Worm (Caenorhabditis elegans) whole organism, L3 larva: ENCODE results near the gene F42G2.2.

Source experiments
- ZK546.5 ChIP-seq: sonication (generic microtip); optimal IDR thresholded peaks from 2 replicates; lab custom pipeline; 2017; ENCODE audit warnings: missing biosample characterization, missing genetic modification characterization
- aly-2 ChIP-seq: fragments of 150-350 bp; optimal IDR thresholded peaks from 2 replicates; lab custom pipeline; 2014; ENCODE audit warnings: missing biosample characterization, missing genetic modification characterization
- ceh-28 ChIP-seq: fragments of 150-350 bp; optimal IDR thresholded peaks from 2 replicates; lab custom pipeline; 2014; ENCODE audit warnings: missing biosample characterization, missing genetic modification reagents, missing genetic modification characterization
- ceh-82 ChIP-seq: fragments of 150-350 bp; optimal IDR thresholded peaks from 2 replicates; lab custom pipeline; 2014; ENCODE audit warnings: missing biosample characterization, missing genetic modification characterization
- ceh-9 ChIP-seq: sonication (generic microtip); optimal IDR thresholded peaks from 2 replicates; lab custom pipeline; 2018; ENCODE audit warnings: missing biosample characterization, missing genetic modification characterization
- elt-1 ChIP-seq: fragments of 150-350 bp; optimal IDR thresholded peaks from 2 replicates; lab custom pipeline; 2014; ENCODE audit warnings: missing biosample characterization, missing genetic modification characterization
- elt-2 ChIP-seq: sonication (generic microtip); optimal IDR thresholded peaks from 2 replicates; lab custom pipeline; 2016; ENCODE audit warnings: missing genetic modification reagents, mild to moderate bottlenecking, missing genetic modification characterization, missing compliant biosample characterization
- elt-3 ChIP-seq, 3 experiments: fragments of 150-350 bp in 1 of 3; sonication (generic microtip) in 2 of 3; optimal IDR thresholded peaks; 2 replicates in 2 of 3; 4 replicates in 1 of 3; lab custom pipeline; 2014 to 2017; ENCODE audit warnings: missing biosample characterization in 3 of 3, missing genetic modification characterization in 3 of 3
- eor-1 ChIP-seq, 2 experiments: fragments of 150-350 bp; optimal IDR thresholded peaks; 2 replicates each; lab custom pipeline; 2014 to 2018; ENCODE audit warnings: missing biosample characterization in 2 of 2, missing genetic modification characterization in 2 of 2
- fkh-10 ChIP-seq: sonication (generic microtip); optimal IDR thresholded peaks from 2 replicates; lab custom pipeline; 2017; ENCODE audit warnings: missing biosample characterization, missing genetic modification reagents, missing genetic modification characterization
- fkh-2 ChIP-seq: fragments of 150-350 bp; optimal IDR thresholded peaks from 2 replicates; lab custom pipeline; 2014; ENCODE audit warnings: missing biosample characterization, missing genetic modification reagents, missing genetic modification characterization
- hmg-11 ChIP-seq: sonication (generic microtip); optimal IDR thresholded peaks from 2 replicates; lab custom pipeline; 2016; ENCODE audit warnings: missing genetic modification characterization, missing compliant biosample characterization
- lin-15B ChIP-seq: fragments of 150-350 bp; optimal IDR thresholded peaks from 2 replicates; lab custom pipeline; 2014; ENCODE audit warnings: missing biosample characterization, missing genetic modification characterization
- lin-39 ChIP-seq: fragments of 150-350 bp; optimal IDR thresholded peaks from 2 replicates; lab custom pipeline; 2018; ENCODE audit warnings: missing biosample characterization, missing genetic modification reagents, missing genetic modification characterization
- lsy-12 ChIP-seq: sonication (generic microtip); optimal IDR thresholded peaks from 2 replicates; lab custom pipeline; 2016; ENCODE audit warnings: mild to moderate bottlenecking, missing genetic modification characterization, missing compliant biosample characterization
- mdl-1 ChIP-seq: fragments of 150-350 bp; optimal IDR thresholded peaks from 2 replicates; lab custom pipeline; 2014; ENCODE audit warnings: missing biosample characterization, missing genetic modification characterization
- nfya-1 ChIP-seq: sonication (generic microtip); optimal IDR thresholded peaks from 2 replicates; lab custom pipeline; 2017; ENCODE audit warnings: missing genetic modification characterization, mild to moderate bottlenecking, missing compliant biosample characterization, antibody characterized with exemption, moderate library complexity; ENCODE audit not compliant: insufficient read depth
- nhr-12 ChIP-seq: fragments of 150-350 bp; optimal IDR thresholded peaks from 2 replicates; lab custom pipeline; 2014; ENCODE audit warnings: missing biosample characterization, missing genetic modification characterization
- nhr-23 ChIP-seq: fragments of 150-350 bp; optimal IDR thresholded peaks from 2 replicates; lab custom pipeline; 2014; ENCODE audit warnings: missing biosample characterization, missing genetic modification reagents, missing genetic modification characterization
- nhr-237 ChIP-seq: fragments of 150-350 bp; optimal IDR thresholded peaks from 2 replicates; lab custom pipeline; 2014; ENCODE audit warnings: missing biosample characterization, missing genetic modification characterization
- nhr-25 ChIP-seq: sonication (generic microtip); optimal IDR thresholded peaks from 2 replicates; lab custom pipeline; 2017; ENCODE audit warnings: missing biosample characterization, missing genetic modification characterization
- nhr-43 ChIP-seq: sonication (generic microtip); optimal IDR thresholded peaks from 2 replicates; lab custom pipeline; 2016; ENCODE audit warnings: mild to moderate bottlenecking, missing genetic modification characterization, missing compliant biosample characterization; ENCODE audit not compliant: poor library complexity, severe bottlenecking
- nhr-76 ChIP-seq: fragments of 150-350 bp; sonication (generic microtip); optimal IDR thresholded peaks from 5 replicates; lab custom pipeline; 2014; ENCODE audit warnings: missing biosample characterization, missing genetic modification characterization
- nhr-77 ChIP-seq: fragments of 150-350 bp; optimal IDR thresholded peaks from 2 replicates; lab custom pipeline; 2014; ENCODE audit warnings: missing biosample characterization, missing genetic modification characterization
- pha-4 ChIP-seq: fragments of 150-350 bp; optimal IDR thresholded peaks from 2 replicates; lab custom pipeline; 2014; ENCODE audit warnings: missing biosample characterization, missing genetic modification reagents, missing genetic modification characterization
- skn-1 ChIP-seq: fragments of 150-350 bp; optimal IDR thresholded peaks from 2 replicates; lab custom pipeline; 2014; ENCODE audit warnings: missing biosample characterization, missing genetic modification characterization
- snpc-4 ChIP-seq: fragments of 150-350 bp; optimal IDR thresholded peaks from 2 replicates; lab custom pipeline; 2014; ENCODE audit warnings: missing biosample characterization, missing genetic modification characterization
- tbx-2 ChIP-seq: sonication (generic microtip); optimal IDR thresholded peaks from 2 replicates; lab custom pipeline; 2016; ENCODE audit warnings: mild to moderate bottlenecking, missing genetic modification characterization, missing compliant biosample characterization
- unc-39 ChIP-seq: sonication (generic microtip); optimal IDR thresholded peaks from 4 replicates; lab custom pipeline; 2017; ENCODE audit warnings: missing biosample characterization, missing genetic modification characterization
- unc-62 ChIP-seq: fragments of 150-350 bp; sonication (generic microtip); optimal IDR thresholded peaks from 4 replicates; lab custom pipeline; 2014; ENCODE audit warnings: missing biosample characterization, missing genetic modification reagents, missing genetic modification characterization
- ztf-4 ChIP-seq: fragments of 150-350 bp; optimal IDR thresholded peaks from 2 replicates; lab custom pipeline; 2014; ENCODE audit warnings: missing biosample characterization, missing genetic modification characterization

F42G2.2 gene

DNA sequence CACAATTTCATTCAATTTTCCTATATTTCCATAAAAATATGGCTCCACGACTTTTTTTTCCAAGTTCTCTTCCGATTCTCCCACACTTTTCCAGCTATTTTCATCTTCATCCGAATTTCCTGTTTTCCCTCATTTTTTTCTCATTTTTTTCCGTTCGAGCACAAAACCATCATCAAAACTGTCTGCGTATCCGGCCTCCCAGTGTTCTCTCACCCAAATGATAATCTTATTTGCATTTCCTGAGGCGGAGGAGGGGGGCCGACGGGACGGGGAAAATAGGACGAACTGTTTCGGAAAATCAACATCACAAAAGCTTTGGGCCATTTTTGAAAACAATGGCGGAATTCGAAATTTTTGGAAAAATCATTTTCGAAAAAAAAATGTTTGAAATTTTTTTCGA lies 18.3 kb downstream of the F42G2.2 start:
- TF ChIP-seq lin-15B: no peak
- TF ChIP-seq nhr-237 (tag; lab: Kevin White, UChicago): no peak
- no peak for TF ChIP-seq ceh-82 (tag; lab: Kevin White, UChicago)
- TF ChIP-seq nhr-23 (tag; lab: Kevin White, UChicago): no peak
- TF ChIP-seq unc-62 (GFP tag; lab: Kevin White, UChicago): no peak

DNA sequence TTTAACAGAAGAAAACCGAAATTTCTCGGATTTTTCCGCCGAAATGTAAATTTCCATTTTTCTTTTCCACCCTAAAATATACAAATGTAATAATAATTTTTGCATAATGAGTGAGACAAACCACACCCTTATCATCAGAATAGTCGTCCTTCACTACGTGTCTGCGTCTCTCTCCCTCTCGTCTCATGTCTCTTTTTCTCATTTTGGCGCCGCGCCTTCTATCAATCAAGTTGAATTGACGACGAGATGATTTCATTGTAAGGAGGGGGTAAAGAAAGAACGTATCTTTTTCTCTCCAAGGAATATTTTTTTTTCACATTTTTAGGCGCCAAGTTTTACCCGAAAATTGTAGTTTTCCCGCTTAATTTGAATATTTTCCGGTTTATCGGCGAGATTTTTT lies 20.2 kb downstream of the F42G2.2 start:
- TF ChIP-seq nhr-237 (tag; lab: Kevin White, UChicago): no peak
- peak; percentile 29 for TF ChIP-seq nhr-23 (tag; lab: Kevin White, UChicago)
- TF ChIP-seq nhr-25 (tag; lab: Kevin White, UChicago): peak; percentile 48
- no peak for TF ChIP-seq eor-1 (tag; optimal IDR thresholded peaks at IDR 0.05; lab: Kevin White, UChicago)
- no peak for TF ChIP-seq nhr-76 (tag; lab: Kevin White, UChicago)
- peak; percentile 53 for TF ChIP-seq elt-2

DNA sequence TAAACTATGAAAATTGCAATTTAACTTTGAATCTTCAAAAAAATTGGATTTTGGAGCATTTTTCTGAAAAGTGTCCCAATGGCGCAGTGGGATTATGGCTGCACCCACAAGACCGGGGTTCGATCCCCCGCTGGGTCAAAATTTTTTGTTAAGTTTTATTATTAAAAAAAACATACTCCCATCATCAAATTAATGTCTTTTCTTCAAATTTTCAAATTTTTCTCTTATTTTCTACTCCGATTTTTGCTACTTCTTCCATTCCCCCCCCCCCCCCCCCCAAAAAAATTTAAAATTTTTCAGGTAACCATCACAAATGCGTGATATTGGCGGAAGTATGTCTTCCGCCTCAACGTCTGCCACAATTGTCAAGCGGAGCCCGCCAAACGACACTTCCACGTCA lies 21.0 kb downstream of the F42G2.2 start, which contains the start of gene vab-19:
Gene vab-19, plus strand, starts transcription at position 301 of the 400 bp plus-strand sequence.
- no peak for TF ChIP-seq fkh-2 (tag; lab: Kevin White, UChicago)
- no peak for TF ChIP-seq unc-39 (tag; lab: Kevin White, UChicago)
- TF ChIP-seq hmg-11 (tag; lab: Kevin White, UChicago): no peak
- no peak for TF ChIP-seq ztf-4 (tag; lab: Kevin White, UChicago)
- TF ChIP-seq fkh-10 (GFP tag; lab: Kevin White, UChicago): no peak
- no peak for TF ChIP-seq skn-1 (tag; lab: Kevin White, UChicago)
- TF ChIP-seq elt-1 (tag; lab: Kevin White, UChicago): no peak
- TF ChIP-seq aly-2 (tag; lab: Kevin White, UChicago): no peak
- no peak for TF ChIP-seq eor-1 (tag; optimal IDR thresholded peaks at IDR 0.05; lab: Kevin White, UChicago)
- no peak for TF ChIP-seq lin-15B
- TF ChIP-seq nfya-1 (tag; lab: Kevin White, UChicago): no peak
- TF ChIP-seq nhr-237 (tag; lab: Kevin White, UChicago): no peak
- no peak for TF ChIP-seq nhr-77 (tag; lab: Kevin White, UChicago)
- no peak for TF ChIP-seq lsy-12 (tag; lab: Kevin White, UChicago)
- TF ChIP-seq nhr-23 (tag; lab: Kevin White, UChicago): no peak

DNA sequence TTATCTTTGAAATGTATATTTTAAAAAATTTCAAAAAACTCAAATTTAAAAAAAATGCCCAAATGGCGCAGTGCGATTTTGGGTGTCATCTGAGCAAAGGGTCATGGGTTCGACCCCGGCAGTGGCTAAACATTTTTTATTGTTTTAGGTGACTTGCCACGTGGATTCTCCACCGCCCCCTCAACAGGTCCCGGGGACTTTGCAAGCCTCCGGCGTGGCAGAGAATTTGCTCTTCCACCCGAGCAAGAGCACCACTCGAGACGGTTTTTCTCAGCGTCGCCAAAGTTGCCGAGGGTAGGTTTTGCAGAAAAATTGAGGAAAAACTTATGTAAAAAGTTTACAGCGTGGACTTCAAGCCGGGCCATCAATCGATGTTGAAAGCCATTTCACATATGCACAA lies 23.2 kb downstream of the F42G2.2 start:
- TF ChIP-seq fkh-10 (GFP tag; lab: Kevin White, UChicago) (no peak), nhr-12 (tag; lab: Kevin White, UChicago) (no peak)

DNA sequence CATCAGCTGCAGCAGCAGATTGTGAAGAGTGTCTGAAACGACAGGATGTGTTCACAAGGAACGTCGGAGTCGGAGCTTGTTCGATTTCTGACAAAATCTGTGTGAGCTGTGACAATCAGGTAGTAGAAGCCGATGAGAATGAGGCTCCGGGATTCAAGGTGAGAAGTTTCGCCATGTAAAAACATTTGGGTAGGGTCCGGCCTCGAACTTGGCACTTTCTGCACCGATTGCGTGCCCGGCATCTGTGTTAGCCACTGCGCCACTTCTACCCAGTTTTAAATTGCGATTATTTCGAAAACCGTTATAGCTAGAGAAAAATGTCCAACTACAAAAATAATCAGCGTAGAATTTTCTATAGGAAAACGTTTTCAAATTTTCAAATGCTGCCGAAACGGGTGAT lies 24.7 kb downstream of the F42G2.2 start:
- TF ChIP-seq hmg-11 (tag; lab: Kevin White, UChicago) (no peak), pha-4 (no peak), mdl-1 (tag; lab: Kevin White, UChicago) (no peak)

DNA sequence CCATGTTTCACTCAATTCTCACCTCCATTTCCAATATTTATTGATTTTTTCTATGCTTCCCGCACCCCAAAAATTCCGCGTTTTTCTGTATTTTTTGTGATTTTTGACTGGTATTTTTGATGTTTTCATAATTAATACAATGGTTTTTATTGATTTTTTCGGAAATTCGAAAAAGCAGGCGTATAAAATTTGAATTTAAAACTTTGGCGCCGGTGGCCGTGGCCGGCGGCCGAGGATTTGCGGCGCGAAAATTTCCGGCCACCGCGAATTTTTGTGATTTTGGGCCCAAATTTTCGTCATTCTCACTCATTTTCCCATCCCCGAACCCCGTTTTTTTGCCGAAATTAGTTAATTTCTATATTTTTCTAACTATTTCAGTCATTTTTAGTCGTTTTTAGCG lies 29.0 kb downstream of the F42G2.2 start:
- TF ChIP-seq elt-2 (peak; percentile 1), fkh-2 (tag; lab: Kevin White, UChicago) (no peak), lsy-12 (tag; lab: Kevin White, UChicago) (no peak), ZK546.5 (tag; lab: Kevin White, UChicago) (no peak), skn-1 (tag; lab: Kevin White, UChicago) (no peak), snpc-4 (tag; lab: Kevin White, UChicago) (peak; percentile 24), nfya-1 (tag; lab: Kevin White, UChicago) (peak; percentile 45), hmg-11 (tag; lab: Kevin White, UChicago) (peak; percentile 28), nhr-23 (tag; lab: Kevin White, UChicago) (peak; percentile 26), ceh-28 (tag; lab: Kevin White, UChicago) (peak; percentile 60), ztf-4 (tag; lab: Kevin White, UChicago) (no peak), pha-4 (peak; percentile 9), elt-1 (tag; lab: Kevin White, UChicago) (no peak), lin-39 (no peak), ceh-9 (tag; lab: Kevin White, UChicago) (no peak), lin-15B (peak; percentile 9), tbx-2 (tag; lab: Kevin White, UChicago) (no peak), elt-3 (tag; optimal IDR thresholded peaks at IDR 0.05; lab: Kevin White, UChicago) (no peak), nhr-43 (tag; lab: Kevin White, UChicago) (no peak)
